Fruit fly (Drosophila melanogaster): ENCODE results near the gene CG17168.

- TF ChIP-seq kay (GFP tag; ENCODE audit: borderline replicate concordance) = no peak
- TF ChIP-seq pad (GFP tag; optimal IDR thresholded peaks at IDR 0.05) = no peak
- TF ChIP-seq CG33017 (tag; optimal IDR thresholded peaks at IDR 0.05) = no peak
- TF ChIP-seq cnc (optimal IDR thresholded peaks at IDR 0.05) = no peak
- no peak for TF ChIP-seq CG1620 (GFP tag; optimal IDR thresholded peaks at IDR 0.05)
- no peak for TF ChIP-seq toe (GFP tag; optimal IDR thresholded peaks at IDR 0.05)
- no peak for TF ChIP-seq CG7045 (GFP tag; optimal IDR thresholded peaks at IDR 0.05)
Measured at dm6 chrX:23091811-23092210, 9.3 kb downstream of the CG17168 start.
